Worm (Caenorhabditis elegans) whole organism, dauer: ENCODE results near the gene B0252.5.
"Not testable (repeated sequence)": the region's sequence is repeated elsewhere in the genome, so short reads cannot be mapped to it uniquely, and the experiment has no call there.

Experiments used
- unc-62 ChIP-seq: sonication (generic microtip); optimal IDR thresholded peaks from 2 replicates; lab custom pipeline; 2017; ENCODE audit warnings: missing biosample characterization, missing genetic modification reagents, missing genetic modification characterization

The B0252.5 gene

ce11 chrII:6928416-6928815 is 9.7 kb upstream of the B0252.5 start, which contains the start of gene flcn-1:
Gene flcn-1, plus strand, starts transcription at chrII:6928763.
- no peak for TF ChIP-seq unc-62 (GFP tag; lab: Kevin White, UChicago)

ce11 chrII:6927603-6928002 is 8.9 kb upstream of the B0252.5 start, which contains the start of gene F22D3.4:
Gene F22D3.4, minus strand, starts transcription at chrII:6927603.
- TF ChIP-seq unc-62 (GFP tag; lab: Kevin White, UChicago), result no peak

ce11 chrII:6927034-6927433 is 8.4 kb upstream of the B0252.5 start:
- no peak for TF ChIP-seq unc-62 (GFP tag; lab: Kevin White, UChicago)

ce11 chrII:6926488-6926887 is 7.8 kb upstream of the B0252.5 start:
- TF ChIP-seq unc-62 (GFP tag; lab: Kevin White, UChicago), result no peak

ce11 chrII:6926054-6926453 is 7.4 kb upstream of the B0252.5 start:
- TF ChIP-seq unc-62 (GFP tag; lab: Kevin White, UChicago), result no peak

ce11 chrII:6923792-6924191 is 5.1 kb upstream of the B0252.5 start:
- no peak for TF ChIP-seq unc-62 (GFP tag; lab: Kevin White, UChicago)

- no peak for TF ChIP-seq unc-62 (GFP tag; lab: Kevin White, UChicago)
Observed at ce11 chrII:6919363-6919851, 729 bp upstream of the B0252.5 start, which contains the start of gene B0252.1. Gene B0252.1, plus strand, starts transcription at chrII:6919680.

ce11 chrII:6917710-6918109 is 968 bp downstream of the B0252.5 start, which contains the start of gene B0252.11:
Gene B0252.11, minus strand, starts transcription at chrII:6917810.
- TF ChIP-seq unc-62 (GFP tag; lab: Kevin White, UChicago), result no peak

- TF ChIP-seq unc-62 (GFP tag; lab: Kevin White, UChicago), result no peak
Observed at ce11 chrII:6915875-6916274, 2.8 kb downstream of the B0252.5 start, which contains the start of gene B0252.8. Gene B0252.8, plus strand, starts transcription at chrII:6916166.

- no peak for TF ChIP-seq unc-62 (GFP tag; lab: Kevin White, UChicago)
Observed at ce11 chrII:6913309-6913708, 5.4 kb downstream of the B0252.5 start, which contains the start of gene cyn-10. Gene cyn-10, minus strand, starts transcription at chrII:6913365.

ce11 chrII:6909568-6910122 is 9.0 kb downstream of the B0252.5 start, which contains the start of gene asm-1:
Gene asm-1, plus strand, starts transcription at chrII:6910072.
- TF ChIP-seq unc-62 (GFP tag; lab: Kevin White, UChicago), result no peak

ce11 chrII:6908689-6909088 is 10.0 kb downstream of the B0252.5 start:
- TF ChIP-seq unc-62 (GFP tag; lab: Kevin White, UChicago), result no peak

- not testable (repeated sequence) for TF ChIP-seq unc-62 (GFP tag; lab: Kevin White, UChicago)
Observed at ce11 chrII:6907657-6908056, 11.0 kb downstream of the B0252.5 start, which contains the start of gene B0252.3. Gene B0252.3, minus strand, starts transcription at chrII:6907757.

- TF ChIP-seq unc-62 (GFP tag; lab: Kevin White, UChicago), result no peak
Observed at ce11 chrII:6901795-6902194, 16.9 kb downstream of the B0252.5 start, which contains the start of gene psmd-9. Gene psmd-9, plus strand, starts transcription at chrII:6902095.

ce11 chrII:6900708-6901107 is 18.0 kb downstream of the B0252.5 start:
- TF ChIP-seq unc-62 (GFP tag; lab: Kevin White, UChicago), result no peak

ce11 chrII:6898017-6898779 is 20.5 kb downstream of the B0252.5 start, which contains the start of gene hrpl-1:
Gene hrpl-1, plus strand, starts transcription at chrII:6898729.
- no peak for TF ChIP-seq unc-62 (GFP tag; lab: Kevin White, UChicago)
